Fruit fly (Drosophila melanogaster) whole organism, embryonic: ENCODE measurements around the gene CG17028.

Experiments
- ATbp ChIP-seq: fragments of 200-800 bp; sonication (Bioruptor generic); optimal IDR thresholded peaks from 2 replicates; lab custom pipeline; 2017; ENCODE audit warnings: missing biosample characterization, mild to moderate bottlenecking, missing genetic modification characterization, missing genetic modification reagents
- Blimp-1 ChIP-seq: fragments of 200-800 bp; sonication (Bioruptor generic); optimal IDR thresholded peaks from 3 replicates; lab custom pipeline; 2018; ENCODE audit warnings: missing biosample characterization, missing genetic modification characterization, mild to moderate bottlenecking, moderate library complexity, missing genetic modification reagents
- Bteb2 ChIP-seq: fragments of 200-800 bp; sonication (Bioruptor generic); optimal IDR thresholded peaks from 2 replicates; lab custom pipeline; 2016; ENCODE audit warnings: missing biosample characterization, missing genetic modification characterization
- CG10147 ChIP-seq: fragments of 200-800 bp; sonication (Bioruptor generic); optimal IDR thresholded peaks from 2 replicates; lab custom pipeline; 2019; ENCODE audit warnings: missing biosample characterization, mild to moderate bottlenecking, missing genetic modification characterization, moderate library complexity
- CG10209 ChIP-seq: fragments of 200-800 bp; sonication (Bioruptor generic); optimal IDR thresholded peaks from 3 replicates; lab custom pipeline; 2017; ENCODE audit warnings: missing biosample characterization, mild to moderate bottlenecking, missing genetic modification characterization, missing genetic modification reagents
- CG10267 ChIP-seq: fragments of 200-800 bp; sonication (Bioruptor generic); optimal IDR thresholded peaks from 2 replicates; lab custom pipeline; 2018; ENCODE audit warnings: missing biosample characterization, mild to moderate bottlenecking, missing genetic modification characterization, moderate library complexity
- CG10321 ChIP-seq: fragments of 200-800 bp; sonication (Bioruptor generic); IDR thresholded peaks from 2 replicates; pipeline ENCODE4 v1.3.6; 2022; ENCODE audit warnings: missing biosample characterization, missing genetic modification characterization
- CG11504 ChIP-seq: fragments of 200-800 bp; sonication (Bioruptor generic); optimal IDR thresholded peaks from 3 replicates; lab custom pipeline; 2019; ENCODE audit warnings: missing biosample characterization, mild to moderate bottlenecking, missing genetic modification characterization, moderate library complexity
- CG12104 ChIP-seq: fragments of 200-800 bp; sonication (Bioruptor generic); optimal IDR thresholded peaks from 3 replicates; lab custom pipeline; 2016; ENCODE audit warnings: missing biosample characterization, missing genetic modification characterization
- CG12299 ChIP-seq: fragments of 200-800 bp; sonication (Bioruptor generic); optimal IDR thresholded peaks from 2 replicates; lab custom pipeline; 2018; ENCODE audit warnings: missing biosample characterization, mild to moderate bottlenecking, missing genetic modification characterization
- CG12942 ChIP-seq: fragments of 200-800 bp; sonication (Bioruptor generic); optimal IDR thresholded peaks from 3 replicates; lab custom pipeline; 2016; ENCODE audit warnings: missing biosample characterization, missing genetic modification characterization
- CG14710 ChIP-seq: fragments of 200-800 bp; sonication (Bioruptor generic); optimal IDR thresholded peaks from 3 replicates; lab custom pipeline; 2019; ENCODE audit warnings: missing biosample characterization, mild to moderate bottlenecking, missing genetic modification characterization, moderate library complexity
- CG2120 ChIP-seq: fragments of 200-800 bp; sonication (Bioruptor generic); optimal IDR thresholded peaks from 3 replicates; lab custom pipeline; 2016; ENCODE audit warnings: missing biosample characterization, missing genetic modification characterization
- CG3163 ChIP-seq: fragments of 200-800 bp; sonication (Bioruptor generic); optimal IDR thresholded peaks from 3 replicates; lab custom pipeline; 2016; ENCODE audit warnings: missing biosample characterization, missing genetic modification characterization
- CG3281 ChIP-seq: fragments of 200-800 bp; sonication (Bioruptor generic); optimal IDR thresholded peaks from 3 replicates; lab custom pipeline; 2017; ENCODE audit warnings: missing biosample characterization, mild to moderate bottlenecking, missing genetic modification characterization
- CG4360 ChIP-seq: fragments of 200-800 bp; sonication (Bioruptor generic); IDR thresholded peaks from 2 replicates; pipeline ENCODE4 v1.3.6; 2022; ENCODE audit warnings: missing biosample characterization, missing genetic modification characterization
- CG4424 ChIP-seq: fragments of 200-800 bp; sonication (Bioruptor generic); optimal IDR thresholded peaks from 3 replicates; lab custom pipeline; 2016; ENCODE audit warnings: missing biosample characterization, missing genetic modification characterization
- CG6689 ChIP-seq: fragments of 200-800 bp; sonication (Bioruptor generic); IDR thresholded peaks from 2 replicates; pipeline ENCODE4 v1.3.6; 2022; ENCODE audit warnings: missing biosample characterization, missing genetic modification characterization
- CG6791 ChIP-seq: fragments of 200-800 bp; sonication (Bioruptor generic); IDR thresholded peaks from 3 replicates; pipeline ENCODE4 v1.3.6; 2022; ENCODE audit warnings: missing biosample characterization, missing genetic modification characterization; ENCODE audit not compliant: partially characterized antibody
- CG7786 ChIP-seq: fragments of 200-800 bp; sonication (Bioruptor generic); optimal IDR thresholded peaks from 2 replicates; lab custom pipeline; 2016; ENCODE audit warnings: missing biosample characterization, missing genetic modification characterization
- CG9797 ChIP-seq: fragments of 200-800 bp; sonication (Bioruptor generic); optimal IDR thresholded peaks from 3 replicates; lab custom pipeline; 2018; ENCODE audit warnings: missing biosample characterization, mild to moderate bottlenecking, missing genetic modification characterization
- Camta ChIP-seq: fragments of 200-800 bp; sonication (Bioruptor generic); optimal IDR thresholded peaks from 2 replicates; lab custom pipeline; 2016; ENCODE audit warnings: missing biosample characterization, missing genetic modification characterization
- CrebB ChIP-seq: fragments of 200-800 bp; sonication (Bioruptor generic); optimal IDR thresholded peaks from 3 replicates; lab custom pipeline; 2018; ENCODE audit warnings: missing biosample characterization, mild to moderate bottlenecking, missing genetic modification characterization
- D ChIP-seq, 2 experiments: fragments of 200-800 bp in 1 of 2; fragments of >200 bp in 1 of 2; sonication (Bioruptor generic) in 1 of 2; optimal IDR thresholded peaks; 2 replicates in 1 of 2; 3 replicates in 1 of 2; lab custom pipeline; 2017; ENCODE audit warnings: mild to moderate bottlenecking in 1 of 2, missing biosample characterization in 1 of 2, missing genetic modification characterization in 1 of 2, missing genetic modification reagents in 1 of 2
- Ets65A ChIP-seq: fragments of 200-800 bp; sonication (Bioruptor generic); peaks from one replicate; lab custom pipeline; 2016; ENCODE audit warnings: missing biosample characterization, missing genetic modification characterization
- H2.0 ChIP-seq: fragments of 200-800 bp; sonication (Bioruptor generic); IDR thresholded peaks from 2 replicates; pipeline ENCODE4 v1.3.6; 2022; ENCODE audit warnings: missing biosample characterization, missing genetic modification characterization
- HLH3B ChIP-seq: fragments of 200-800 bp; sonication (Bioruptor generic); IDR thresholded peaks from 2 replicates; pipeline ENCODE4 v1.3.6; 2022; ENCODE audit warnings: missing biosample characterization, missing genetic modification characterization
- Lhr ChIP-seq: fragments of 200-800 bp; sonication (Bioruptor generic); optimal IDR thresholded peaks from 3 replicates; lab custom pipeline; 2017; ENCODE audit warnings: mild to moderate bottlenecking, missing biosample characterization, missing genetic modification reagents, missing genetic modification characterization
- NC2α ChIP-seq: fragments of 200-800 bp; sonication (Bioruptor generic); optimal IDR thresholded peaks from 2 replicates; lab custom pipeline; 2016; ENCODE audit warnings: missing biosample characterization, missing genetic modification characterization
- Nf-YB ChIP-seq: fragments of 200-800 bp; sonication (Bioruptor generic); optimal IDR thresholded peaks from 3 replicates; lab custom pipeline; 2019; ENCODE audit warnings: missing biosample characterization, mild to moderate bottlenecking, missing genetic modification characterization, moderate library complexity
- Pdp1 ChIP-seq, 2 experiments: fragments of 200-800 bp; sonication (Bioruptor generic); optimal IDR thresholded peaks; 3 replicates each; lab custom pipeline; 2016; ENCODE audit warnings: missing biosample characterization in 2 of 2, missing genetic modification characterization in 2 of 2, mild to moderate bottlenecking in 1 of 2, moderate library complexity in 1 of 2
- Sry-δ ChIP-seq: fragments of 200-800 bp; sonication (Bioruptor generic); optimal IDR thresholded peaks from 2 replicates; lab custom pipeline; 2016; ENCODE audit warnings: missing biosample characterization, missing genetic modification characterization
- aop ChIP-seq: fragments of 200-800 bp; sonication (Bioruptor generic); IDR thresholded peaks from 2 replicates; pipeline ENCODE4 v1.3.6; 2022; ENCODE audit warnings: missing biosample characterization, missing genetic modification characterization
- ara ChIP-seq: fragments of 200-800 bp; sonication (Bioruptor generic); IDR thresholded peaks from 2 replicates; pipeline ENCODE4 v1.3.6; 2022; ENCODE audit warnings: missing biosample characterization, missing genetic modification characterization
- bab2 ChIP-seq: fragments of 200-800 bp; sonication (Bioruptor generic); optimal IDR thresholded peaks from 2 replicates; lab custom pipeline; 2016; ENCODE audit warnings: missing biosample characterization, missing genetic modification characterization
- bsh ChIP-seq, 2 experiments: fragments of 200-800 bp; sonication (Bioruptor generic); optimal IDR thresholded peaks; 2 replicates each; lab custom pipeline; 2017 to 2018; ENCODE audit warnings: mild to moderate bottlenecking in 2 of 2, missing biosample characterization in 2 of 2, missing genetic modification characterization in 2 of 2, moderate library complexity in 1 of 2
- cwo ChIP-seq: fragments of 200-800 bp; sonication (Bioruptor generic); optimal IDR thresholded peaks from 3 replicates; lab custom pipeline; 2017; ENCODE audit warnings: missing biosample characterization, missing genetic modification characterization, mild to moderate bottlenecking, moderate library complexity, missing genetic modification reagents
- dm ChIP-seq: fragments of 200-800 bp; sonication (Bioruptor generic); optimal IDR thresholded peaks from 3 replicates; lab custom pipeline; 2016; ENCODE audit warnings: missing biosample characterization, missing genetic modification characterization
- esg ChIP-seq: fragments of 200-800 bp; sonication (Bioruptor generic); conservative IDR thresholded peaks from 2 replicates; pipeline ENCODE4 v1.3.6; 2022; ENCODE audit warnings: missing biosample characterization, missing genetic modification characterization
- grau ChIP-seq: fragments of 200-800 bp; optimal IDR thresholded peaks from 3 replicates; lab custom pipeline; 2019; ENCODE audit warnings: missing biosample characterization, mild to moderate bottlenecking, missing genetic modification characterization, moderate library complexity
- knrl ChIP-seq: fragments of 200-800 bp; sonication (Bioruptor generic); IDR thresholded peaks from 3 replicates; pipeline ENCODE4 v1.3.6; 2022; ENCODE audit warnings: missing biosample characterization, missing genetic modification characterization; ENCODE audit not compliant: partially characterized antibody
- luna ChIP-seq: fragments of 200-800 bp; sonication (Bioruptor generic); optimal IDR thresholded peaks from 2 replicates; lab custom pipeline; 2016; ENCODE audit warnings: missing biosample characterization, missing genetic modification characterization
- nerfin-1 ChIP-seq: fragments of 200-800 bp; sonication (Bioruptor generic); optimal IDR thresholded peaks from 3 replicates; lab custom pipeline; 2019; ENCODE audit warnings: missing biosample characterization, mild to moderate bottlenecking, missing genetic modification characterization, moderate library complexity
- pzg ChIP-seq: fragments of 200-800 bp; sonication (Bioruptor generic); optimal IDR thresholded peaks from 3 replicates; lab custom pipeline; 2018; ENCODE audit warnings: missing biosample characterization, mild to moderate bottlenecking, missing genetic modification characterization, moderate library complexity
- row ChIP-seq: fragments of 200-800 bp; sonication (Bioruptor generic); IDR thresholded peaks from 3 replicates; pipeline ENCODE4 v1.3.6; 2022; ENCODE audit warnings: missing biosample characterization, missing genetic modification characterization
- salm ChIP-seq: fragments of 200-800 bp; sonication (Bioruptor generic); optimal IDR thresholded peaks from 2 replicates; lab custom pipeline; 2018; ENCODE audit warnings: missing biosample characterization, mild to moderate bottlenecking, missing genetic modification characterization
- sim ChIP-seq: fragments of 200-800 bp; sonication (Bioruptor generic); IDR thresholded peaks from 2 replicates; pipeline ENCODE4 v1.3.6; 2022; ENCODE audit warnings: missing biosample characterization, missing genetic modification characterization
- sob ChIP-seq: fragments of 200-800 bp; sonication (Bioruptor generic); IDR thresholded peaks from 2 replicates; pipeline ENCODE4 v1.3.6; 2022; ENCODE audit warnings: missing biosample characterization, missing genetic modification characterization
- trem ChIP-seq: fragments of 200-800 bp; optimal IDR thresholded peaks from 3 replicates; lab custom pipeline; 2019; ENCODE audit warnings: missing biosample characterization, mild to moderate bottlenecking, missing genetic modification characterization, moderate library complexity

Gene CG17028

dm6 chr3L:15956448-15957010 lies 21.8 kb upstream of the CG17028 start, which contains the start of gene elgi (continued):
- TF ChIP-seq Sry-δ (GFP tag; lab: Kevin White, UChicago) = peak; percentile 39
- peak; percentile 85 for TF ChIP-seq CG2120
- no peak for TF ChIP-seq sim (GFP tag; lab: Robert Waterston, UW)
- TF ChIP-seq CG3281 = peak; percentile 43
- no peak for TF ChIP-seq aop (GFP tag; lab: Robert Waterston, UW)
- TF ChIP-seq trem (tag; lab: Kevin White, UChicago) = peak; percentile 18
- peak; percentile 68 for TF ChIP-seq pzg (GFP tag; lab: Kevin White, UChicago)
- TF ChIP-seq knrl (GFP tag; lab: Robert Waterston, UW) = no peak
- peak; percentile 76 for TF ChIP-seq CG7786 (GFP tag; lab: Kevin White, UChicago)
- TF ChIP-seq CG3163 = peak; percentile 51
- no peak for TF ChIP-seq salm
- TF ChIP-seq CG12104 (GFP tag; lab: Kevin White, UChicago) = peak; percentile 29
- TF ChIP-seq grau (tag; lab: Kevin White, UChicago) = peak; percentile 41
- peak; percentile 28; the same call in 1 of the 2 replicates for TF ChIP-seq CG6689 (GFP tag; lab: Robert Waterston, UW)
- peak; percentile 40 for TF ChIP-seq CG4424
- TF ChIP-seq ATbp (GFP tag; lab: Kevin White, UChicago) = no peak
- no peak for TF ChIP-seq Blimp-1 (GFP tag; lab: Kevin White, UChicago)
- TF ChIP-seq D (optimal IDR thresholded peaks at IDR 0.05; lab: Kevin White, UChicago) = no peak
- no peak for TF ChIP-seq D (GFP tag; optimal IDR thresholded peaks at IDR 0.05; lab: Kevin White, UChicago)
- peak; percentile 84 for TF ChIP-seq row (GFP tag; lab: Robert Waterston, UW)
- TF ChIP-seq Pdp1 (GFP tag; optimal IDR thresholded peaks at IDR 0.05; lab: Kevin White, UChicago) = peak; percentile 48 to 55
- TF ChIP-seq ara = 0 out of 2 replicates have a peak, but pooled peaks have one; percentile 17
- TF ChIP-seq bsh (GFP tag; optimal IDR thresholded peaks at IDR 0.05; lab: Kevin White, UChicago) = peak in 1 of 2 experiments; percentile 1
- peak; percentile 35 for TF ChIP-seq CG14710 (tag; lab: Kevin White, UChicago)
- no peak for TF ChIP-seq CG12299 (tag; lab: Kevin White, UChicago)
- peak; percentile 1 for TF ChIP-seq NC2α (GFP tag; lab: Kevin White, UChicago)
- peak; percentile 54 for TF ChIP-seq bab2
- peak; percentile 11 for TF ChIP-seq dm (GFP tag; lab: Kevin White, UChicago)
- TF ChIP-seq Camta = peak; percentile 56
- peak; percentile 2 for TF ChIP-seq luna
- no peak for TF ChIP-seq esg
- TF ChIP-seq CrebB (tag; lab: Kevin White, UChicago) = peak; percentile 43
- TF ChIP-seq nerfin-1 (tag; lab: Kevin White, UChicago) = peak; percentile 18
- peak; percentile 83 for TF ChIP-seq sob (GFP tag; lab: Robert Waterston, UW)
- no peak for TF ChIP-seq Nf-YB (GFP tag; lab: Kevin White, UChicago)
- TF ChIP-seq H2.0 = no peak
- TF ChIP-seq CG9797 (GFP tag; lab: Kevin White, UChicago) = no peak
- TF ChIP-seq CG12942 (GFP tag; lab: Kevin White, UChicago) = peak; percentile 51
- 0 out of 3 replicates have a peak, but pooled peaks have one; percentile 11 for TF ChIP-seq CG6791 (GFP tag; lab: Robert Waterston, UW)
- peak; percentile 95 for TF ChIP-seq CG10267 (tag; lab: Kevin White, UChicago)
- TF ChIP-seq CG4360 (GFP tag; lab: Robert Waterston, UW) = no peak
- TF ChIP-seq CG10147 (GFP tag; lab: Kevin White, UChicago) = peak; percentile 33
- no peak for TF ChIP-seq Lhr (GFP tag; lab: Kevin White, UChicago)
- TF ChIP-seq Bteb2 (GFP tag; lab: Kevin White, UChicago) = peak; percentile 65
- peak; percentile 94 for TF ChIP-seq Ets65A (GFP tag; lab: Kevin White, UChicago)
- TF ChIP-seq cwo (GFP tag; lab: Kevin White, UChicago) = peak; percentile 33
- no peak for TF ChIP-seq CG11504
- TF ChIP-seq CG10321 = no peak; the same call in 1 of the 2 replicates
- TF ChIP-seq CG10209 (GFP tag; lab: Kevin White, UChicago) = peak; percentile 29
- peak; percentile 45; the same call in 1 of the 2 replicates for TF ChIP-seq HLH3B (GFP tag; lab: Robert Waterston, UW)
